Fruit fly (Drosophila melanogaster) whole organism, embryonic: Measurements from ENCODE around the gene FIG4.

ENCODE experiments used
- Antp ChIP-seq: fragments of 200-800 bp; sonication (Bioruptor generic); optimal IDR thresholded peaks from 3 replicates; lab custom pipeline; 2016; ENCODE audit warnings: missing biosample characterization, missing genetic modification characterization
- BEAF-32 ChIP-seq: fragments of 200-800 bp; sonication (Bioruptor generic); optimal IDR thresholded peaks from 3 replicates; lab custom pipeline; 2017; ENCODE audit warnings: missing biosample characterization, missing genetic modification characterization, mild to moderate bottlenecking, moderate library complexity, missing genetic modification reagents
- CG10654 ChIP-seq: fragments of 200-800 bp; sonication (Bioruptor generic); optimal IDR thresholded peaks from 2 replicates; lab custom pipeline; 2016; ENCODE audit warnings: missing biosample characterization, missing genetic modification characterization
- CG11723 ChIP-seq: fragments of 200-800 bp; sonication (Bioruptor generic); optimal IDR thresholded peaks from 2 replicates; lab custom pipeline; 2017; ENCODE audit warnings: missing biosample characterization, mild to moderate bottlenecking, missing genetic modification characterization
- CG12942 ChIP-seq: fragments of 200-800 bp; sonication (Bioruptor generic); optimal IDR thresholded peaks from 3 replicates; lab custom pipeline; 2016; ENCODE audit warnings: missing biosample characterization, missing genetic modification characterization
- CG13424 ChIP-seq: fragments of 200-800 bp; sonication (Bioruptor generic); optimal IDR thresholded peaks from 2 replicates; lab custom pipeline; 2019; ENCODE audit warnings: missing biosample characterization, mild to moderate bottlenecking, missing genetic modification characterization, moderate library complexity
- CG15479 ChIP-seq: fragments of 200-800 bp; sonication (Bioruptor generic); optimal IDR thresholded peaks from 3 replicates; lab custom pipeline; 2019; ENCODE audit warnings: missing biosample characterization, mild to moderate bottlenecking, missing genetic modification characterization, moderate library complexity
- CG1603 ChIP-seq: fragments of 200-800 bp; sonication (Bioruptor generic); optimal IDR thresholded peaks from 2 replicates; lab custom pipeline; 2019; ENCODE audit warnings: missing biosample characterization, mild to moderate bottlenecking, missing genetic modification characterization, moderate library complexity
- CG1792 ChIP-seq: fragments of 200-800 bp; sonication (Bioruptor generic); optimal IDR thresholded peaks from 2 replicates; lab custom pipeline; 2016; ENCODE audit warnings: missing biosample characterization, missing genetic modification characterization
- CG18262 ChIP-seq: fragments of 200-800 bp; optimal IDR thresholded peaks from 3 replicates; lab custom pipeline; 2019; ENCODE audit warnings: missing biosample characterization, mild to moderate bottlenecking, missing genetic modification characterization, moderate library complexity
- CG31441 ChIP-seq: fragments of 200-800 bp; sonication (Bioruptor generic); IDR thresholded peaks from 2 replicates; pipeline ENCODE4 v1.3.6; 2022; ENCODE audit warnings: missing biosample characterization, missing genetic modification characterization
- CG3163 ChIP-seq: fragments of 200-800 bp; sonication (Bioruptor generic); optimal IDR thresholded peaks from 3 replicates; lab custom pipeline; 2016; ENCODE audit warnings: missing biosample characterization, missing genetic modification characterization
- CG3838 ChIP-seq: fragments of 200-800 bp; sonication (Bioruptor generic); optimal IDR thresholded peaks from 3 replicates; lab custom pipeline; 2016; ENCODE audit warnings: missing biosample characterization, missing genetic modification characterization
- CG4820 ChIP-seq: fragments of 200-800 bp; sonication (Bioruptor generic); optimal IDR thresholded peaks from 3 replicates; lab custom pipeline; 2016; ENCODE audit warnings: missing biosample characterization, missing genetic modification characterization
- CG4854 ChIP-seq: fragments of 200-800 bp; sonication (Bioruptor generic); optimal IDR thresholded peaks from 2 replicates; lab custom pipeline; 2016; ENCODE audit warnings: missing biosample characterization, missing genetic modification characterization, inconsistent platforms
- CG7786 ChIP-seq: fragments of 200-800 bp; sonication (Bioruptor generic); optimal IDR thresholded peaks from 2 replicates; lab custom pipeline; 2016; ENCODE audit warnings: missing biosample characterization, missing genetic modification characterization
- CG9437 ChIP-seq: fragments of 200-800 bp; sonication (Bioruptor generic); optimal IDR thresholded peaks from 2 replicates; lab custom pipeline; 2018; ENCODE audit warnings: missing biosample characterization, mild to moderate bottlenecking, missing genetic modification characterization
- Dad ChIP-seq: fragments of 200-800 bp; sonication (Bioruptor generic); optimal IDR thresholded peaks from 3 replicates; lab custom pipeline; 2016; ENCODE audit warnings: missing biosample characterization, missing genetic modification characterization
- GATAe ChIP-seq: fragments of 200-800 bp; sonication (Bioruptor generic); conservative IDR thresholded peaks from 2 replicates; pipeline ENCODE4 v1.3.6; 2022; ENCODE audit warnings: missing biosample characterization, missing genetic modification characterization
- Hmr ChIP-seq: fragments of 200-800 bp; sonication (Bioruptor generic); optimal IDR thresholded peaks from 3 replicates; lab custom pipeline; 2017; ENCODE audit warnings: mild to moderate bottlenecking, missing biosample characterization, missing genetic modification reagents, missing genetic modification characterization
- Hsf ChIP-seq: fragments of 200-800 bp; sonication (Bioruptor generic); optimal IDR thresholded peaks from 3 replicates; lab custom pipeline; 2016; ENCODE audit warnings: missing biosample characterization, missing genetic modification characterization
- MTF-1 ChIP-seq: fragments of 200-800 bp; sonication (Bioruptor generic); optimal IDR thresholded peaks from 2 replicates; lab custom pipeline; 2018; ENCODE audit warnings: missing biosample characterization, mild to moderate bottlenecking, missing genetic modification characterization, borderline replicate concordance
- NfI ChIP-seq: fragments of 200-800 bp; sonication (Bioruptor generic); optimal IDR thresholded peaks from 3 replicates; lab custom pipeline; 2018; ENCODE audit warnings: missing biosample characterization, mild to moderate bottlenecking, missing genetic modification characterization, moderate library complexity
- Rfx ChIP-seq: fragments of 200-800 bp; sonication (Bioruptor generic); IDR thresholded peaks from 2 replicates; pipeline ENCODE4 v1.3.6; 2022; ENCODE audit warnings: missing biosample characterization, missing genetic modification characterization
- Rx ChIP-seq: fragments of 200-800 bp; sonication (Bioruptor generic); IDR thresholded peaks from 2 replicates; pipeline ENCODE4 v1.3.6; 2022; ENCODE audit warnings: missing biosample characterization, missing genetic modification characterization
- Six4 ChIP-seq: fragments of 200-800 bp; sonication (Bioruptor generic); optimal IDR thresholded peaks from 2 replicates; lab custom pipeline; 2016; ENCODE audit warnings: missing biosample characterization, missing genetic modification characterization
- Sox102F ChIP-seq: fragments of 200-800 bp; sonication (Bioruptor generic); optimal IDR thresholded peaks from 2 replicates; lab custom pipeline; 2018; ENCODE audit warnings: missing biosample characterization, mild to moderate bottlenecking, missing genetic modification characterization, moderate library complexity
- Ssrp ChIP-seq: fragments of 200-800 bp; sonication (Bioruptor generic); optimal IDR thresholded peaks from 2 replicates; lab custom pipeline; 2018; ENCODE audit warnings: missing biosample characterization, mild to moderate bottlenecking, missing genetic modification characterization, moderate library complexity
- Xrp1 ChIP-seq: fragments of 200-800 bp; sonication (Bioruptor generic); IDR thresholded peaks from 2 replicates; pipeline ENCODE4 v1.3.6; 2022; ENCODE audit warnings: missing biosample characterization, missing genetic modification characterization
- abd-A ChIP-seq: fragments of 200-800 bp; sonication (Bioruptor generic); optimal IDR thresholded peaks from 3 replicates; lab custom pipeline; 2019; ENCODE audit warnings: missing biosample characterization, mild to moderate bottlenecking, missing genetic modification characterization, moderate library complexity
- al ChIP-seq: fragments of 200-800 bp; sonication (Bioruptor generic); IDR thresholded peaks from 2 replicates; pipeline ENCODE4 v1.3.6; 2022; ENCODE audit warnings: missing biosample characterization, missing genetic modification characterization
- amos ChIP-seq: fragments of 200-800 bp; sonication (Bioruptor generic); IDR thresholded peaks from 2 replicates; pipeline ENCODE4 v1.3.6; 2022; ENCODE audit warnings: missing biosample characterization, missing genetic modification characterization; ENCODE audit not compliant: partially characterized antibody
- cad ChIP-seq: fragments of >200 bp; optimal IDR thresholded peaks from 2 replicates; lab custom pipeline; 2017; ENCODE audit warnings: missing biosample characterization, missing genetic modification characterization
- chm ChIP-seq: fragments of 200-800 bp; sonication (Bioruptor generic); IDR thresholded peaks from 2 replicates; pipeline ENCODE4 v1.3.6; 2022; ENCODE audit warnings: missing biosample characterization, missing genetic modification characterization
- dysf ChIP-seq: fragments of 200-800 bp; sonication (Bioruptor generic); IDR thresholded peaks from 3 replicates; pipeline ENCODE4 v1.3.6; 2022; ENCODE audit warnings: missing biosample characterization, missing genetic modification characterization
- grau ChIP-seq: fragments of 200-800 bp; optimal IDR thresholded peaks from 3 replicates; lab custom pipeline; 2019; ENCODE audit warnings: missing biosample characterization, mild to moderate bottlenecking, missing genetic modification characterization, moderate library complexity
- hbn ChIP-seq: fragments of 200-800 bp; sonication (Bioruptor generic); IDR thresholded peaks from 2 replicates; pipeline ENCODE4 v1.3.6; 2022; ENCODE audit warnings: missing biosample characterization, missing genetic modification characterization; ENCODE audit not compliant: partially characterized antibody
- ind ChIP-seq: fragments of 200-800 bp; sonication (Bioruptor generic); optimal IDR thresholded peaks from 3 replicates; lab custom pipeline; 2016; ENCODE audit warnings: missing biosample characterization, missing genetic modification characterization
- insv ChIP-seq, 2 experiments: fragments of 200-800 bp; sonication (Bioruptor generic); optimal IDR thresholded peaks; 3 replicates each; lab custom pipeline; 2016 to 2018; ENCODE audit warnings: missing biosample characterization in 2 of 2, missing genetic modification characterization in 2 of 2
- inv ChIP-seq: fragments of 200-800 bp; sonication (Bioruptor generic); IDR thresholded peaks from 2 replicates; pipeline ENCODE4 v1.3.6; 2022; ENCODE audit warnings: missing biosample characterization, missing genetic modification characterization; ENCODE audit not compliant: partially characterized antibody
- odd ChIP-seq: fragments of 200-800 bp; sonication (Bioruptor generic); optimal IDR thresholded peaks from 2 replicates; lab custom pipeline; 2017; ENCODE audit warnings: missing biosample characterization, mild to moderate bottlenecking, missing genetic modification characterization
- pho ChIP-seq: fragments of 200-800 bp; sonication (Bioruptor generic); optimal IDR thresholded peaks from 2 replicates; lab custom pipeline; 2016; ENCODE audit warnings: missing biosample characterization, missing genetic modification characterization
- phol ChIP-seq: fragments of 200-800 bp; sonication (Bioruptor generic); optimal IDR thresholded peaks from 3 replicates; lab custom pipeline; 2018; ENCODE audit warnings: missing biosample characterization, mild to moderate bottlenecking, missing genetic modification characterization, moderate library complexity
- ranshi ChIP-seq: fragments of 200-800 bp; sonication (Bioruptor generic); IDR thresholded peaks from 2 replicates; pipeline ENCODE4 v1.3.6; 2022; ENCODE audit warnings: missing biosample characterization, missing genetic modification characterization
- run ChIP-seq: fragments of 200-800 bp; sonication (Bioruptor generic); optimal IDR thresholded peaks from 3 replicates; lab custom pipeline; 2018; ENCODE audit warnings: missing biosample characterization, mild to moderate bottlenecking, missing genetic modification characterization
- scrt ChIP-seq: fragments of 200-800 bp; sonication (Bioruptor generic); optimal IDR thresholded peaks from 2 replicates; lab custom pipeline; 2018; ENCODE audit warnings: missing biosample characterization, mild to moderate bottlenecking, missing genetic modification characterization, moderate library complexity
- tio ChIP-seq: fragments of 200-800 bp; sonication (Bioruptor generic); optimal IDR thresholded peaks from 2 replicates; lab custom pipeline; 2017; ENCODE audit warnings: missing biosample characterization, missing genetic modification characterization, inconsistent platforms
- ttk ChIP-seq: fragments of 200-800 bp; sonication (Bioruptor generic); IDR thresholded peaks from 2 replicates; pipeline ENCODE4 v2.1.2; 2022; ENCODE audit warnings: missing biosample characterization, missing genetic modification characterization
- vnd ChIP-seq: fragments of 200-800 bp; sonication (Bioruptor generic); IDR thresholded peaks from 3 replicates; pipeline ENCODE4 v1.3.6; 2022; ENCODE audit warnings: missing biosample characterization, missing genetic modification characterization; ENCODE audit not compliant: partially characterized antibody
- zfh2 ChIP-seq: fragments of 200-800 bp; sonication (Bioruptor generic); optimal IDR thresholded peaks from 2 replicates; lab custom pipeline; 2016; ENCODE audit warnings: missing biosample characterization, missing genetic modification characterization

The FIG4 gene

DNA sequence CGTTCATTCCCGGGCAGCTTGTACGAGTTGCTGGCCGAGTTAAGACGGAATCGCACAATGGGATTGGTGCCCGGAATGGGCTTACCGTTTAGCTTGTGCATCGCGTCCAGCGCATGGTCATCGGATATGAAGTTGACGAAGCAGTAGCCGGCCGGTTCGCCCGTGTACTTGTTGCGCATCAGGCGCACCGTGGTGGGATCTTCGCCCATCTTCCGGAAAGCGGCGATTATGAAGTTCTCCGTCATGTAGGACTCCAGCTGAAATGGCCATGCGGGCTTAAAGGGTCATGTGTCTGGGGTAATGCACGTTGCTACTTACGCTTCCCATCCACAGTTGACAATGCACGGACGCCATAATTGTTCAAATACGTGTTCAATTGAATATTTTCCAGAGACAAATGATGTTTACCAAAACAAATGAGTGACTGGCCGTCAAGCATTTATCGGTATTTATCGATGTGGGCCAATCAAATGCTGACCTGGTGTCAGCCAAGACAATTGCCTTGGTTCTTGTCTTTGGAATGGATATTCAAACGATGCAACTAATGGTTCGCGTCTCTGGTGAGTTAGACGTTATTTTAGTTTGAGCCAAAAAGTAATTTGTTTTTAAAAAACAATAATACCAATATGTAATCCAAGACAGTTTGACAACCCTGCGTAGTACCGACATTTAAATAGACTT lies 10.8 kb upstream of the FIG4 start, which contains the start of the genes Secp43 and ND-B8 (continued):
- no peak for TF ChIP-seq CG15479 (GFP tag; lab: Kevin White, UChicago)
- TF ChIP-seq phol (tag; lab: Kevin White, UChicago) = peak; percentile 64
- peak; percentile 80 for TF ChIP-seq amos (GFP tag; lab: Robert Waterston, UW)
- TF ChIP-seq abd-A (tag; lab: Kevin White, UChicago) = no peak
- no peak for TF ChIP-seq cad
- peak; percentile 63; the same call in 1 of the 2 replicates for TF ChIP-seq inv
- TF ChIP-seq CG4854 (GFP tag; lab: Kevin White, UChicago) = no peak
- peak; percentile 83 for TF ChIP-seq BEAF-32 (GFP tag; lab: Kevin White, UChicago)
- no peak for TF ChIP-seq CG10654 (GFP tag; lab: Kevin White, UChicago)
- peak in 1 of 2 experiments; percentile 18 for TF ChIP-seq insv (GFP tag; optimal IDR thresholded peaks at IDR 0.05; lab: Kevin White, UChicago)
- TF ChIP-seq grau = peak; percentile 6
- TF ChIP-seq CG1792 (GFP tag; lab: Kevin White, UChicago) = no peak
- TF ChIP-seq chm = 0 out of 2 replicates have a peak, but pooled peaks have one; percentile 45
- no peak for TF ChIP-seq Sox102F (GFP tag; lab: Kevin White, UChicago)
- TF ChIP-seq Rfx (GFP tag; lab: Robert Waterston, UW) = peak; percentile 42; the same call in 1 of the 2 replicates
- peak; percentile 57 for TF ChIP-seq hbn (GFP tag; lab: Robert Waterston, UW)
- TF ChIP-seq CG18262 (tag; lab: Kevin White, UChicago) = no peak
- TF ChIP-seq pho (GFP tag; lab: Kevin White, UChicago) = no peak
- TF ChIP-seq CG1603 (tag; lab: Kevin White, UChicago) = peak; percentile 94
- no peak for TF ChIP-seq Antp (GFP tag; lab: Kevin White, UChicago)
- TF ChIP-seq vnd (GFP tag; lab: Robert Waterston, UW) = peak; percentile 59
- TF ChIP-seq CG12942 (GFP tag; lab: Kevin White, UChicago) = no peak
- TF ChIP-seq Hmr (GFP tag; lab: Kevin White, UChicago) = peak; percentile 75
- no peak for TF ChIP-seq Dad (GFP tag; lab: Kevin White, UChicago)
- TF ChIP-seq CG13424 (tag; lab: Kevin White, UChicago) = peak; percentile 23
- TF ChIP-seq MTF-1 (GFP tag; lab: Kevin White, UChicago) = no peak
- no peak for TF ChIP-seq Six4 (GFP tag; lab: Kevin White, UChicago)
- TF ChIP-seq Xrp1 (GFP tag; lab: Robert Waterston, UW) = no peak
- no peak for TF ChIP-seq CG3163
- peak; percentile 2 for TF ChIP-seq CG9437 (GFP tag; lab: Kevin White, UChicago)
- TF ChIP-seq CG3838 (GFP tag; lab: Kevin White, UChicago) = no peak
- TF ChIP-seq dysf (GFP tag; lab: Robert Waterston, UW) = no peak
- TF ChIP-seq run (tag; lab: Kevin White, UChicago) = no peak
- no peak for TF ChIP-seq odd
- no peak for TF ChIP-seq tio (GFP tag; lab: Kevin White, UChicago)
- no peak for TF ChIP-seq ttk (GFP tag; lab: Robert Waterston, UW)
- TF ChIP-seq ranshi (GFP tag; lab: Robert Waterston, UW) = no peak
- TF ChIP-seq CG7786 = no peak
- no peak for TF ChIP-seq GATAe (GFP tag; lab: Robert Waterston, UW)
- TF ChIP-seq ind = no peak
- TF ChIP-seq al (GFP tag; lab: Robert Waterston, UW) = no peak
- TF ChIP-seq Hsf (GFP tag; lab: Kevin White, UChicago) = no peak
- no peak for TF ChIP-seq zfh2 (GFP tag; lab: Kevin White, UChicago)
- TF ChIP-seq scrt = peak; percentile 91
- TF ChIP-seq CG11723 = no peak
- no peak for TF ChIP-seq Ssrp
- peak; percentile 9 for TF ChIP-seq NfI (GFP tag; lab: Kevin White, UChicago)
- no peak for TF ChIP-seq CG4820 (GFP tag; lab: Kevin White, UChicago)
- TF ChIP-seq Rx (GFP tag; lab: Robert Waterston, UW) = no peak
- TF ChIP-seq CG31441 = no peak
